5 fruit fly cellular contexts compared by ENCODE assay signal in genomic region chr3R:20257937-20258334, dm6.
TF ChIP-seq lines count a peak whose summit lies in the region.

No protein-coding gene starts in this region.

- TF ChIP-seq CTCF in whole organism, embryonic (GFP tag; optimal IDR thresholded peaks at IDR 0.05; lab: Kevin White, UChicago) = no peak

TF ChIP-seq in whole organism, adult, 20 proteins besides CTCF, POLR2A, EP300 and RAD21:
- peak; percentile 67 for TF ChIP-seq kay (GFP tag; lab: Kevin White, UChicago; ENCODE audit: borderline replicate concordance)
- TF ChIP-seq ovo (GFP tag; optimal IDR thresholded peaks at IDR 0.05; lab: Kevin White, UChicago) = no peak

TF ChIP-seq in whole organism, embryonic, 481 proteins besides CTCF, POLR2A, EP300 and RAD21 (continues in another document):
- TF ChIP-seq phol (tag; optimal IDR thresholded peaks at IDR 0.05; lab: Kevin White, UChicago) = peak; percentile 4
- TF ChIP-seq zfh1 (GFP tag; IDR thresholded peaks at IDR 0.05; lab: Robert Waterston, UW) = no peak
- peak; percentile 15 for TF ChIP-seq dmrt11E (tag; optimal IDR thresholded peaks at IDR 0.05; lab: Kevin White, UChicago)
- no peak for TF ChIP-seq Aef1 (GFP tag; IDR thresholded peaks at IDR 0.05; lab: Robert Waterston, UW)
- TF ChIP-seq CG10267 (tag; optimal IDR thresholded peaks at IDR 0.05; lab: Kevin White, UChicago) = no peak
- TF ChIP-seq Nf-YA (GFP tag; IDR thresholded peaks at IDR 0.05; lab: Robert Waterston, UW) = no peak
- TF ChIP-seq CG16863 (GFP tag; optimal IDR thresholded peaks at IDR 0.05; lab: Kevin White, UChicago) = no peak
- TF ChIP-seq CG3838 (GFP tag; optimal IDR thresholded peaks at IDR 0.05; lab: Kevin White, UChicago) = no peak
- TF ChIP-seq vvl (GFP tag; IDR thresholded peaks at IDR 0.05; lab: Robert Waterston, UW) = no peak
- TF ChIP-seq Sox102F (GFP tag; optimal IDR thresholded peaks at IDR 0.05; lab: Kevin White, UChicago) = no peak
- TF ChIP-seq corto (GFP tag; optimal IDR thresholded peaks at IDR 0.05; lab: Kevin White, UChicago) = no peak
- peak; percentile 87 for TF ChIP-seq sens (GFP tag; lab: Kevin White, UChicago)
- peak; percentile 0 for TF ChIP-seq fd96Cb (tag; optimal IDR thresholded peaks at IDR 0.05; lab: Kevin White, UChicago)
- TF ChIP-seq tio (GFP tag; optimal IDR thresholded peaks at IDR 0.05; lab: Kevin White, UChicago) = no peak
- peak; percentile 9 for TF ChIP-seq CG10979 (tag; optimal IDR thresholded peaks at IDR 0.05; lab: Kevin White, UChicago)
- no peak for TF ChIP-seq B-H2 (GFP tag; optimal IDR thresholded peaks at IDR 0.05; lab: Kevin White, UChicago)
- TF ChIP-seq slp2 (GFP tag; optimal IDR thresholded peaks at IDR 0.05; lab: Kevin White, UChicago) = no peak
- no peak for TF ChIP-seq CG4360 (GFP tag; IDR thresholded peaks at IDR 0.05; lab: Robert Waterston, UW)
- peak in 1 of 3 experiments; percentile 3 for TF ChIP-seq lola (GFP tag; optimal IDR thresholded peaks at IDR 0.05; lab: Kevin White, UChicago)
- no peak for TF ChIP-seq CG10274 (GFP tag; optimal IDR thresholded peaks at IDR 0.05; lab: Kevin White, UChicago)
- no peak for TF ChIP-seq CG16813 (GFP tag; IDR thresholded peaks at IDR 0.05; lab: Robert Waterston, UW; ENCODE audit: partially characterized antibody)
- TF ChIP-seq CHES-1-like (GFP tag; optimal IDR thresholded peaks at IDR 0.05; lab: Kevin White, UChicago) = no peak
- peak; percentile 9 for TF ChIP-seq CG18262 (tag; optimal IDR thresholded peaks at IDR 0.05; lab: Kevin White, UChicago)

TF ChIP-seq in whole organism, prepupa, 60 proteins besides CTCF, POLR2A, EP300 and RAD21 (continues in another document):
- TF ChIP-seq Met (GFP tag; optimal IDR thresholded peaks at IDR 0.05; lab: Kevin White, UChicago) (peak; percentile 56), Blimp-1 (GFP tag; optimal IDR thresholded peaks at IDR 0.05; lab: Kevin White, UChicago) (no peak), achi (GFP tag; optimal IDR thresholded peaks at IDR 0.05; lab: Kevin White, UChicago) (peak; percentile 27), CG11762 (GFP tag; optimal IDR thresholded peaks at IDR 0.05; lab: Kevin White, UChicago; ENCODE audit: insufficient read depth) (no peak), CG8632 (GFP tag; optimal IDR thresholded peaks at IDR 0.05; lab: Kevin White, UChicago) (peak; percentile 0), CG31627 (GFP tag; optimal IDR thresholded peaks at IDR 0.05; lab: Kevin White, UChicago) (peak; percentile 56), OdsH (GFP tag; optimal IDR thresholded peaks at IDR 0.05; lab: Kevin White, UChicago) (peak; percentile 26), CG7368 (GFP tag; optimal IDR thresholded peaks at IDR 0.05; lab: Kevin White, UChicago) (peak; percentile 2), Lpt (GFP tag; optimal IDR thresholded peaks at IDR 0.05; lab: Kevin White, UChicago) (no peak), Smox (GFP tag; optimal IDR thresholded peaks at IDR 0.05; lab: Kevin White, UChicago) (peak; percentile 53), Sox14 (GFP tag; optimal IDR thresholded peaks at IDR 0.05; lab: Kevin White, UChicago) (peak; percentile 20), CG3919 (GFP tag; optimal IDR thresholded peaks at IDR 0.05; lab: Kevin White, UChicago) (peak; percentile 46), CG3032 (tag; optimal IDR thresholded peaks at IDR 0.05; lab: Kevin White, UChicago) (peak; percentile 27), lz (GFP tag; optimal IDR thresholded peaks at IDR 0.05; lab: Kevin White, UChicago) (peak; percentile 52), Sox102F (GFP tag; optimal IDR thresholded peaks at IDR 0.05; lab: Kevin White, UChicago) (peak; percentile 38), CG6792 (GFP tag; optimal IDR thresholded peaks at IDR 0.05; lab: Kevin White, UChicago) (peak; percentile 29), CG10631 (GFP tag; optimal IDR thresholded peaks at IDR 0.05; lab: Kevin White, UChicago) (peak; percentile 12), CG16779 (tag; optimal IDR thresholded peaks at IDR 0.05; lab: Kevin White, UChicago) (no peak), Ets21C (GFP tag; optimal IDR thresholded peaks at IDR 0.05; lab: Kevin White, UChicago) (peak; percentile 15), topi (GFP tag; optimal IDR thresholded peaks at IDR 0.05; lab: Kevin White, UChicago) (peak; percentile 56), CG11902 (GFP tag; optimal IDR thresholded peaks at IDR 0.05; lab: Kevin White, UChicago) (peak; percentile 56), Hr39 (GFP tag; optimal IDR thresholded peaks at IDR 0.05; lab: Kevin White, UChicago) (peak; percentile 44), CG1621 (tag; optimal IDR thresholded peaks at IDR 0.05; lab: Kevin White, UChicago) (no peak)

TF ChIP-seq in whole organism, pupa, 21 proteins besides CTCF, POLR2A, EP300 and RAD21:
- no peak for TF ChIP-seq rn (GFP tag; IDR thresholded peaks at IDR 0.05; lab: Robert Waterston, UW)
- peak; percentile 24 for TF ChIP-seq CG17806 (tag; optimal IDR thresholded peaks at IDR 0.05; lab: Kevin White, UChicago)
- no peak for TF ChIP-seq CG12605 (GFP tag; IDR thresholded peaks at IDR 0.05; lab: Robert Waterston, UW)
- TF ChIP-seq Ets98B (GFP tag; IDR thresholded peaks at IDR 0.05; lab: Robert Waterston, UW) = no peak
- no peak for TF ChIP-seq CG10348 (GFP tag; IDR thresholded peaks at IDR 0.05; lab: Robert Waterston, UW)
- TF ChIP-seq CG14655 (GFP tag; optimal IDR thresholded peaks at IDR 0.05; lab: Kevin White, UChicago) = no peak
- TF ChIP-seq CG32121 (GFP tag; IDR thresholded peaks at IDR 0.05; lab: Robert Waterston, UW) = no peak
- no peak for TF ChIP-seq CG13204 (GFP tag; optimal IDR thresholded peaks at IDR 0.05; lab: Kevin White, UChicago)
- TF ChIP-seq Snoo (tag; optimal IDR thresholded peaks at IDR 0.05; lab: Kevin White, UChicago) = peak; percentile 26
- peak; percentile 53 for TF ChIP-seq CG8159 (tag; optimal IDR thresholded peaks at IDR 0.05; lab: Kevin White, UChicago)
- TF ChIP-seq CG9948 (tag; optimal IDR thresholded peaks at IDR 0.05; lab: Kevin White, UChicago) = peak; percentile 38
- TF ChIP-seq CG15710 (tag; optimal IDR thresholded peaks at IDR 0.05; lab: Kevin White, UChicago) = peak; percentile 25
- peak; percentile 6 for TF ChIP-seq Pif1B (GFP tag; optimal IDR thresholded peaks at IDR 0.05; lab: Kevin White, UChicago)
- no peak for TF ChIP-seq fd96Ca (GFP tag; IDR thresholded peaks at IDR 0.05; lab: Robert Waterston, UW)
- no peak for TF ChIP-seq gl (tag; optimal IDR thresholded peaks at IDR 0.05; lab: Kevin White, UChicago)
- peak; percentile 12; the same call in 1 of the 3 replicates for TF ChIP-seq CG4496 (GFP tag; IDR thresholded peaks at IDR 0.05; lab: Robert Waterston, UW)
- TF ChIP-seq CG34367 (tag; optimal IDR thresholded peaks at IDR 0.05; lab: Kevin White, UChicago) = no peak
- no peak for TF ChIP-seq D1 (tag; optimal IDR thresholded peaks at IDR 0.05; lab: Kevin White, UChicago)
- no peak for TF ChIP-seq CG8301 (tag; optimal IDR thresholded peaks at IDR 0.05; lab: Kevin White, UChicago)
TF ChIP-seq in whole organism, pupa: peak in this region for 7.

TF ChIP-seq in whole organism, wandering third instar larva, 38 proteins besides CTCF, POLR2A, EP300 and RAD21:
- TF ChIP-seq dmrt93B (GFP tag; optimal IDR thresholded peaks at IDR 0.05; lab: Kevin White, UChicago) (peak; percentile 51), woc (GFP tag; optimal IDR thresholded peaks at IDR 0.05; lab: Kevin White, UChicago) (peak; percentile 35), HLH106 (tag; optimal IDR thresholded peaks at IDR 0.05; lab: Kevin White, UChicago) (peak; percentile 59), ey (GFP tag; optimal IDR thresholded peaks at IDR 0.05; lab: Kevin White, UChicago) (peak; percentile 43), dsf (GFP tag; optimal IDR thresholded peaks at IDR 0.05; lab: Kevin White, UChicago; ENCODE audit: borderline replicate concordance) (no peak), h (GFP tag; optimal IDR thresholded peaks at IDR 0.05; lab: Kevin White, UChicago) (peak; percentile 70), foxo (GFP tag; optimal IDR thresholded peaks at IDR 0.05; lab: Kevin White, UChicago) (peak in 1 of 2 experiments; percentile 72), rgr (GFP tag; optimal IDR thresholded peaks at IDR 0.05; lab: Kevin White, UChicago) (peak; percentile 45), br (GFP tag; optimal IDR thresholded peaks at IDR 0.05; lab: Kevin White, UChicago) (peak; percentile 2), CG9705 (GFP tag; optimal IDR thresholded peaks at IDR 0.05; lab: Kevin White, UChicago) (peak; percentile 5), Sp1 (GFP tag; optimal IDR thresholded peaks at IDR 0.05; lab: Kevin White, UChicago) (peak; percentile 40), CrebA (GFP tag; optimal IDR thresholded peaks at IDR 0.05; lab: Kevin White, UChicago; ENCODE audit: borderline replicate concordance) (no peak), fru (GFP tag; optimal IDR thresholded peaks at IDR 0.05; lab: Kevin White, UChicago) (peak; percentile 63), OdsH (GFP tag; optimal IDR thresholded peaks at IDR 0.05; lab: Kevin White, UChicago) (peak; percentile 58), sage (GFP tag; optimal IDR thresholded peaks at IDR 0.05; lab: Kevin White, UChicago) (no peak)
TF ChIP-seq in whole organism, wandering third instar larva: peak in this region for 12.
